Worm (Caenorhabditis elegans) whole organism, young adult: ENCODE data around the gene stg-1.

ENCODE experiments used
- ama-1 ChIP-seq, 3 experiments: fragments of 150-350 bp in 1 of 3; sonication (generic microtip) in 2 of 3; optimal IDR thresholded peaks; 2 replicates each; lab custom pipeline; 2014 to 2018; ENCODE audit warnings: missing biosample characterization in 2 of 3, missing genetic modification characterization in 2 of 3, missing genetic modification reagents in 2 of 3
- attf-6 ChIP-seq: fragments of 200-800 bp; sonication (Bioruptor generic); IDR thresholded peaks from 2 replicates; pipeline ENCODE4 v1.3.6; 2022; ENCODE audit warnings: missing genetic modification reagents, missing genetic modification characterization, missing compliant biosample characterization
- cebp-2 ChIP-seq: fragments of 200-800 bp; sonication (Bioruptor generic); IDR thresholded peaks from 2 replicates; pipeline ENCODE4 v1.3.6; 2022; ENCODE audit warnings: missing genetic modification characterization, missing compliant biosample characterization
- die-1 ChIP-seq: sonication (generic microtip); optimal IDR thresholded peaks from 2 replicates; lab custom pipeline; 2016; ENCODE audit warnings: missing genotype, mild to moderate bottlenecking, missing genetic modification characterization, missing compliant biosample characterization
- unc-62 ChIP-seq: fragments of 150-350 bp; optimal IDR thresholded peaks from 2 replicates; lab custom pipeline; 2014; ENCODE audit warnings: missing biosample characterization, missing genetic modification reagents, missing genetic modification characterization
- ztf-6 ChIP-seq: fragments of 200-800 bp; sonication (Bioruptor generic); IDR thresholded peaks from 2 replicates; pipeline ENCODE4 v1.3.6; 2022; ENCODE audit warnings: missing genetic modification reagents, missing genetic modification characterization, missing compliant biosample characterization

DNA sequence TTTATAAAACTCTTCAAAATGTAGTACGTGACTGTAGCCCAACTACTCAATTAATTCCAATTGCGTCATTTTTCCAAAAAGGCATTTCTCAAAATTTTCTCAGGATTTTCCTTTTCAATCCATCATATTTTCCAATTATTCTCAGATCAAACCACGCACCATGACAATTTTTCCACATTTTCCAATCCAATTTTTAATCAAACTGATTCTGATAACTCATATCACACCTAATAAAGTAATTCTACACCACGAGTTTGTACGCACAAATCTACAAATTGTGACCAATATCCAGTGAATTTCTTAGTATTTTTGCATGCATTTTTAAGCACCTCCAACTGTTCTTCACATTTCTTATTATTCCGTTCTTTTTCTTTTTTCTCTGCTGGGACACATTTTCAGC lies 9.0 kb downstream of the stg-1 start:
- no peak for TF ChIP-seq ama-1 (optimal IDR thresholded peaks at IDR 0.05; lab: Kevin White, UChicago)
- TF ChIP-seq ama-1 (GFP tag; optimal IDR thresholded peaks at IDR 0.05; lab: Kevin White, UChicago), result no peak
- no peak for TF ChIP-seq attf-6 (GFP tag; lab: Robert Waterston, UW)
- no peak for TF ChIP-seq unc-62 (GFP tag; lab: Kevin White, UChicago)
- no peak for TF ChIP-seq cebp-2
- TF ChIP-seq ztf-6 (GFP tag; lab: Robert Waterston, UW), result no peak
- no peak for TF ChIP-seq die-1
